Worm (Caenorhabditis elegans) whole organism, L4/young adult: ENCODE measurements around the gene tbc-6.

Experiments
- dao-5 ChIP-seq: sonication (generic microtip); optimal IDR thresholded peaks from 2 replicates; lab custom pipeline; 2016; ENCODE audit warnings: missing genotype, missing genetic modification characterization, moderate library complexity, missing compliant biosample characterization
- him-1 ChIP-seq: sonication (generic microtip); optimal IDR thresholded peaks from 2 replicates; lab custom pipeline; 2016; ENCODE audit warnings: missing genotype, missing genetic modification reagents, missing genetic modification characterization, missing compliant biosample characterization

- no peak for TF ChIP-seq him-1 (tag; lab: Kevin White, UChicago)
- no peak for TF ChIP-seq dao-5 (tag; lab: Kevin White, UChicago)
Observed at ce11 chrII:6827388-6827787, 20.5 kb upstream of the tbc-6 start.
